Worm (Caenorhabditis elegans): ENCODE measurements around the gene cct-8.

cct-8 gene

ce11 chrIV:1067430-1067829 lies 26.3 kb downstream of the cct-8 start, which contains the start of gene znf-782 (continued):
- TF ChIP-seq Y75B8A.6 (GFP tag; IDR thresholded peaks at IDR 0.05) = no peak
- no peak for TF ChIP-seq ztf-11 (tag; optimal IDR thresholded peaks at IDR 0.05)
- TF ChIP-seq daf-8 (GFP tag; IDR thresholded peaks at IDR 0.05) = no peak
- TF ChIP-seq T26A8.4 (GFP tag; IDR thresholded peaks at IDR 0.05) = peak; percentile 59
- TF ChIP-seq mxl-3 (GFP tag; optimal IDR thresholded peaks at IDR 0.05) = peak; percentile 8
- no peak for TF ChIP-seq mdt-29 (GFP tag; IDR thresholded peaks at IDR 0.05)
- peak; percentile 47 for TF ChIP-seq pqm-1 (tag; optimal IDR thresholded peaks at IDR 0.05)
- TF ChIP-seq nhr-10 (tag; optimal IDR thresholded peaks at IDR 0.05) = no peak
- no peak for TF ChIP-seq ceh-62 (tag; optimal IDR thresholded peaks at IDR 0.05)
- peak; percentile 30; the same call in 1 of the 2 replicates for TF ChIP-seq lin-38 (GFP tag; IDR thresholded peaks at IDR 0.05)
- peak; percentile 2 for TF ChIP-seq spr-3 (GFP tag; optimal IDR thresholded peaks at IDR 0.05)
- no peak for TF ChIP-seq unc-62 (GFP tag; optimal IDR thresholded peaks at IDR 0.05 in 1 of 2)
- no peak for TF ChIP-seq unc-62 (tag; optimal IDR thresholded peaks at IDR 0.05)
- TF ChIP-seq lin-29 (GFP tag; IDR thresholded peaks at IDR 0.05) = 0 out of 2 replicates have a peak, but pooled peaks have one; percentile 6
- no peak for TF ChIP-seq nhr-237 (tag; optimal IDR thresholded peaks at IDR 0.05)
- no peak for TF ChIP-seq F49E8.2 (tag; optimal IDR thresholded peaks at IDR 0.05; ENCODE audit: borderline replicate concordance)
- no peak for TF ChIP-seq F26F4.8 (GFP tag; conservative IDR thresholded peaks at IDR 0.05)
- TF ChIP-seq nhr-11 (tag; optimal IDR thresholded peaks at IDR 0.05) = no peak
- peak; percentile 94 for TF ChIP-seq aha-1 (tag)
- TF ChIP-seq hlh-11 (tag; optimal IDR thresholded peaks at IDR 0.05) = peak; percentile 95
- no peak for TF ChIP-seq lin-13 (GFP tag; optimal IDR thresholded peaks at IDR 0.05)
- no peak for TF ChIP-seq ztf-7 (tag; optimal IDR thresholded peaks at IDR 0.05)
- peak; percentile 65 for TF ChIP-seq F37D6.2 (tag; optimal IDR thresholded peaks at IDR 0.05)
- no peak for TF ChIP-seq aly-2 (tag; optimal IDR thresholded peaks at IDR 0.05)
- TF ChIP-seq nhr-111 (GFP tag; optimal IDR thresholded peaks at IDR 0.05) = peak; percentile 41
- no peak for TF ChIP-seq daf-12 (tag; optimal IDR thresholded peaks at IDR 0.05)
- TF ChIP-seq nhr-48 (tag; optimal IDR thresholded peaks at IDR 0.05) = peak; percentile 65
- peak; percentile 55 for TF ChIP-seq nhr-77 (tag; optimal IDR thresholded peaks at IDR 0.05)
- TF ChIP-seq mes-2 (tag; optimal IDR thresholded peaks at IDR 0.05; ENCODE audit: poor library complexity, severe bottlenecking) = peak; percentile 30
- peak; percentile 41; the same call in 1 of the 2 replicates for TF ChIP-seq dmd-6 (GFP tag; IDR thresholded peaks at IDR 0.05)
- TF ChIP-seq nhr-28 (tag; optimal IDR thresholded peaks at IDR 0.05) = peak; percentile 52
- peak in 1 of 2 experiments; percentile 1 for TF ChIP-seq lsy-2 (tag; optimal IDR thresholded peaks at IDR 0.05)
- peak; percentile 99 for TF ChIP-seq set-16 (GFP tag; IDR thresholded peaks at IDR 0.05)
- TF ChIP-seq ceh-28 (tag; optimal IDR thresholded peaks at IDR 0.05) = no peak
- no peak for TF ChIP-seq nhr-42 (GFP tag; IDR thresholded peaks at IDR 0.05)
- no peak for TF ChIP-seq Y105C5A.15 (GFP tag; IDR thresholded peaks at IDR 0.05)
- TF ChIP-seq egl-43 (GFP tag; IDR thresholded peaks at IDR 0.05) = peak; percentile 80
- TF ChIP-seq ama-1 (optimal IDR thresholded peaks at IDR 0.05) = no peak
- peak in 1 of 2 experiments; percentile 43 for TF ChIP-seq daf-16 (GFP tag; optimal IDR thresholded peaks at IDR 0.05)
- TF ChIP-seq daf-16 (tag; optimal IDR thresholded peaks at IDR 0.05) = peak; percentile 57
- no peak for TF ChIP-seq jun-1 (tag; optimal IDR thresholded peaks at IDR 0.05)
- peak; percentile 15 for TF ChIP-seq nhr-6 (tag; optimal IDR thresholded peaks at IDR 0.05)
- TF ChIP-seq Y48G9A.11 (GFP tag; IDR thresholded peaks at IDR 0.05) = no peak
- TF ChIP-seq egl-27 (tag; optimal IDR thresholded peaks at IDR 0.05) = no peak
- peak; percentile 35 for TF ChIP-seq nhr-102 (tag; optimal IDR thresholded peaks at IDR 0.05)
- TF ChIP-seq ceh-32 (tag; optimal IDR thresholded peaks at IDR 0.05; ENCODE audit: poor library complexity) = peak; percentile 25
- TF ChIP-seq mxl-2 (GFP tag; conservative IDR thresholded peaks at IDR 0.05) = no peak
- TF ChIP-seq vab-7 (GFP tag; IDR thresholded peaks at IDR 0.05) = no peak
- no peak for TF ChIP-seq Y5F2A.4 (GFP tag; optimal IDR thresholded peaks at IDR 0.05)
- TF ChIP-seq sdz-12 (GFP tag; optimal IDR thresholded peaks at IDR 0.05) = no peak
- TF ChIP-seq F10B5.3 (tag; optimal IDR thresholded peaks at IDR 0.05) = no peak
- 0 out of 2 replicates have a peak, but pooled peaks have one; percentile 33 for TF ChIP-seq tag-97 (GFP tag; IDR thresholded peaks at IDR 0.05)
- TF ChIP-seq ceh-44 (GFP tag; IDR thresholded peaks at IDR 0.05) = no peak

All from whole organism, L4 larva.